Worm (Caenorhabditis elegans) whole organism, L1 larva: ENCODE data around the gene gld-3.

Experiments used
- C04F5.9 ChIP-seq: sonication (generic microtip); optimal IDR thresholded peaks from 2 replicates; lab custom pipeline; 2016; ENCODE audit warnings: missing genetic modification characterization, missing compliant biosample characterization
- C16A3.4 ChIP-seq: fragments of 150-350 bp; optimal IDR thresholded peaks from 2 replicates; lab custom pipeline; 2014; ENCODE audit warnings: missing biosample characterization, missing genetic modification characterization
- F16B12.6 ChIP-seq: fragments of 150-350 bp; optimal IDR thresholded peaks from 2 replicates; lab custom pipeline; 2014; ENCODE audit warnings: missing biosample characterization, missing genetic modification characterization
- Y116A8C.19 ChIP-seq: sonication (generic microtip); optimal IDR thresholded peaks from 2 replicates; lab custom pipeline; 2016; ENCODE audit warnings: missing compliant biosample characterization, missing genetic modification characterization, borderline replicate concordance
- aly-2 ChIP-seq: fragments of 150-350 bp; optimal IDR thresholded peaks from 2 replicates; lab custom pipeline; 2014; ENCODE audit warnings: missing biosample characterization, missing genetic modification characterization
- ama-1 ChIP-seq: fragments of 150-350 bp; optimal IDR thresholded peaks from 2 replicates; lab custom pipeline; 2014
- ceh-88 ChIP-seq: fragments of 200-800 bp; sonication (Bioruptor generic); IDR thresholded peaks from 2 replicates; pipeline ENCODE4 v1.3.6; 2022; ENCODE audit warnings: missing genetic modification characterization, missing compliant biosample characterization
- dpl-1 ChIP-seq, 3 experiments: fragments of 150-350 bp in 2 of 3; sonication (generic microtip) in 1 of 3; optimal IDR thresholded peaks; 2 replicates each; lab custom pipeline; 2014 to 2017; ENCODE audit warnings: missing biosample characterization in 3 of 3, missing genetic modification characterization in 3 of 3, missing genetic modification reagents in 3 of 3
- dsc-1 ChIP-seq: sonication (generic microtip); optimal IDR thresholded peaks from 2 replicates; lab custom pipeline; 2016; ENCODE audit warnings: mild to moderate bottlenecking, missing genetic modification characterization, missing compliant biosample characterization
- efl-1 ChIP-seq, 4 experiments: fragments of 150-350 bp; optimal IDR thresholded peaks in 3 of 4; peaks in 1 of 4; 1 replicate in 1 of 4; 2 replicates in 3 of 4; lab custom pipeline; 2014; ENCODE audit warnings: missing biosample characterization in 2 of 4, missing genetic modification characterization in 2 of 4, missing genetic modification reagents in 2 of 4
- egl-13 ChIP-seq: sonication (generic microtip); optimal IDR thresholded peaks from 2 replicates; lab custom pipeline; 2016; ENCODE audit warnings: missing genotype, missing genetic modification reagents, missing genetic modification characterization, missing compliant biosample characterization
- egl-27 ChIP-seq, 2 experiments: fragments of 150-350 bp in 1 of 2; sonication (generic microtip); optimal IDR thresholded peaks; 3 replicates each; lab custom pipeline; 2017 to 2018; ENCODE audit warnings: missing biosample characterization in 2 of 2, missing genetic modification characterization in 2 of 2, missing genetic modification reagents in 2 of 2
- elt-2 ChIP-seq: sonication (generic microtip); optimal IDR thresholded peaks from 2 replicates; lab custom pipeline; 2016; ENCODE audit warnings: missing genetic modification characterization, mild to moderate bottlenecking, inconsistent platforms, missing compliant biosample characterization, missing genetic modification reagents
- ets-5 ChIP-seq: fragments of 200-800 bp; sonication (Bioruptor generic); IDR thresholded peaks from 2 replicates; pipeline ENCODE4 v1.3.6; 2022; ENCODE audit warnings: missing genetic modification characterization, missing compliant biosample characterization
- fkh-8 ChIP-seq: sonication (generic microtip); optimal IDR thresholded peaks from 2 replicates; lab custom pipeline; 2016; ENCODE audit warnings: mild to moderate bottlenecking, missing genetic modification characterization, missing compliant biosample characterization
- fos-1 ChIP-seq: fragments of 150-350 bp; optimal IDR thresholded peaks from 2 replicates; lab custom pipeline; 2014; ENCODE audit warnings: missing biosample characterization, missing genetic modification characterization
- hlh-4 ChIP-seq: sonication (generic microtip); optimal IDR thresholded peaks from 2 replicates; lab custom pipeline; 2016; ENCODE audit warnings: mild to moderate bottlenecking, missing genetic modification characterization, missing compliant biosample characterization
- hpl-2 ChIP-seq: fragments of 150-350 bp; optimal IDR thresholded peaks from 2 replicates; lab custom pipeline; 2014; ENCODE audit warnings: missing biosample characterization, missing genetic modification reagents, missing genetic modification characterization
- irx-1 ChIP-seq: sonication (generic microtip); optimal IDR thresholded peaks from 2 replicates; lab custom pipeline; 2016; ENCODE audit warnings: missing genetic modification characterization, missing compliant biosample characterization
- isw-1 ChIP-seq: fragments of 200-800 bp; sonication (Bioruptor generic); IDR thresholded peaks from 2 replicates; pipeline ENCODE4 v1.3.6; 2022; ENCODE audit warnings: missing genetic modification characterization, missing compliant biosample characterization
- jun-1 ChIP-seq: fragments of 150-350 bp; optimal IDR thresholded peaks from 2 replicates; lab custom pipeline; 2014; ENCODE audit warnings: missing biosample characterization, missing genetic modification reagents, missing genetic modification characterization
- lin-14 ChIP-seq: fragments of 200-800 bp; sonication (Bioruptor generic); optimal IDR thresholded peaks from 2 replicates; lab custom pipeline; 2018; ENCODE audit warnings: mild to moderate bottlenecking, missing genetic modification characterization, moderate library complexity, missing compliant biosample characterization
- lin-15B ChIP-seq: fragments of 150-350 bp; sonication (generic microtip); optimal IDR thresholded peaks from 3 replicates; lab custom pipeline; 2014; ENCODE audit warnings: missing biosample characterization, missing genetic modification characterization
- lin-35 ChIP-seq, 2 experiments: fragments of 150-350 bp; optimal IDR thresholded peaks; 2 replicates each; lab custom pipeline; 2014; ENCODE audit warnings: missing biosample characterization in 2 of 2, missing genetic modification characterization in 2 of 2, missing genetic modification reagents in 2 of 2
- lsy-2 ChIP-seq, 2 experiments: fragments of 150-350 bp; optimal IDR thresholded peaks; 2 replicates each; lab custom pipeline; 2014; ENCODE audit warnings: missing biosample characterization in 2 of 2, missing genetic modification characterization in 2 of 2
- mab-9 ChIP-seq: fragments of 200-800 bp; sonication (Bioruptor generic); IDR thresholded peaks from 2 replicates; pipeline ENCODE4 v1.3.6; 2022; ENCODE audit warnings: missing genetic modification reagents, missing genetic modification characterization, missing compliant biosample characterization
- mep-1 ChIP-seq: fragments of 150-350 bp; optimal IDR thresholded peaks from 2 replicates; lab custom pipeline; 2014; ENCODE audit warnings: missing biosample characterization, missing genetic modification characterization
- nhr-12 ChIP-seq: sonication (generic microtip); optimal IDR thresholded peaks from 2 replicates; lab custom pipeline; 2017; ENCODE audit warnings: missing biosample characterization, missing genetic modification characterization
- nhr-19 ChIP-seq: fragments of 200-800 bp; sonication (Bioruptor generic); conservative IDR thresholded peaks from 2 replicates; pipeline ENCODE4 v1.3.6; 2022; ENCODE audit warnings: missing genetic modification characterization, missing compliant biosample characterization
- nhr-20 ChIP-seq: sonication (generic microtip); optimal IDR thresholded peaks from 2 replicates; lab custom pipeline; 2016; ENCODE audit warnings: mild to moderate bottlenecking, missing genetic modification characterization, missing compliant biosample characterization
- nhr-237 ChIP-seq: fragments of 150-350 bp; optimal IDR thresholded peaks from 2 replicates; lab custom pipeline; 2014; ENCODE audit warnings: missing biosample characterization, missing genetic modification characterization
- nhr-28 ChIP-seq: fragments of 150-350 bp; optimal IDR thresholded peaks from 2 replicates; lab custom pipeline; 2014; ENCODE audit warnings: missing biosample characterization, missing genetic modification characterization
- nhr-47 ChIP-seq: sonication (generic microtip); optimal IDR thresholded peaks from 2 replicates; lab custom pipeline; 2016; ENCODE audit warnings: mild to moderate bottlenecking, missing genetic modification characterization, moderate library complexity, missing compliant biosample characterization
- nhr-71 ChIP-seq: sonication (generic microtip); optimal IDR thresholded peaks from 2 replicates; lab custom pipeline; 2016; ENCODE audit warnings: mild to moderate bottlenecking, missing genetic modification characterization, moderate library complexity, missing compliant biosample characterization
- nhr-84 ChIP-seq: sonication (generic microtip); optimal IDR thresholded peaks from 2 replicates; lab custom pipeline; 2017; ENCODE audit warnings: missing biosample characterization, missing genetic modification characterization
- nhr-85 ChIP-seq: sonication (generic microtip); peaks from one replicate; lab custom pipeline; 2016; ENCODE audit warnings: missing genetic modification characterization, inconsistent platforms, missing compliant biosample characterization
- nhr-90 ChIP-seq: sonication (generic microtip); optimal IDR thresholded peaks from 2 replicates; lab custom pipeline; 2016; ENCODE audit warnings: mild to moderate bottlenecking, missing genetic modification characterization, missing compliant biosample characterization; ENCODE audit not compliant: poor library complexity
- pag-3 ChIP-seq: sonication (generic microtip); optimal IDR thresholded peaks from 2 replicates; lab custom pipeline; 2017; ENCODE audit warnings: missing genetic modification characterization, mild to moderate bottlenecking, missing compliant biosample characterization, antibody characterized with exemption, borderline replicate concordance; ENCODE audit not compliant: insufficient read depth
- snpc-4 ChIP-seq: fragments of 150-350 bp; optimal IDR thresholded peaks from 2 replicates; lab custom pipeline; 2014; ENCODE audit warnings: missing biosample characterization, missing genetic modification characterization
- snu-23 ChIP-seq: sonication (generic microtip); optimal IDR thresholded peaks from 2 replicates; lab custom pipeline; 2016; ENCODE audit warnings: missing genetic modification characterization, missing compliant biosample characterization
- sup-37 ChIP-seq: fragments of 200-800 bp; sonication (Bioruptor generic); optimal IDR thresholded peaks from 2 replicates; lab custom pipeline; 2018; ENCODE audit warnings: mild to moderate bottlenecking, missing genetic modification characterization, missing compliant biosample characterization
- swsn-7 ChIP-seq: sonication (generic microtip); optimal IDR thresholded peaks from 2 replicates; lab custom pipeline; 2016; ENCODE audit warnings: missing genetic modification characterization, missing compliant biosample characterization
- unc-130 ChIP-seq: fragments of 150-350 bp; optimal IDR thresholded peaks from 2 replicates; lab custom pipeline; 2017; ENCODE audit warnings: missing biosample characterization, missing genetic modification characterization, inconsistent platforms
- unc-30 ChIP-seq: sonication (generic microtip); optimal IDR thresholded peaks from 2 replicates; lab custom pipeline; 2017; ENCODE audit warnings: missing biosample characterization, missing genetic modification characterization
- xbp-1 ChIP-seq: sonication (generic microtip); optimal IDR thresholded peaks from 2 replicates; lab custom pipeline; 2016; ENCODE audit warnings: missing genetic modification characterization, missing compliant biosample characterization
- zag-1 ChIP-seq: fragments of 150-350 bp; optimal IDR thresholded peaks from 2 replicates; lab custom pipeline; 2014; ENCODE audit warnings: missing biosample characterization, missing genetic modification characterization
- zip-4 ChIP-seq: fragments of 200-800 bp; sonication (Bioruptor generic); optimal IDR thresholded peaks from 2 replicates; lab custom pipeline; 2018; ENCODE audit warnings: mild to moderate bottlenecking, missing genetic modification characterization, moderate library complexity, missing compliant biosample characterization

Gene gld-3

DNA sequence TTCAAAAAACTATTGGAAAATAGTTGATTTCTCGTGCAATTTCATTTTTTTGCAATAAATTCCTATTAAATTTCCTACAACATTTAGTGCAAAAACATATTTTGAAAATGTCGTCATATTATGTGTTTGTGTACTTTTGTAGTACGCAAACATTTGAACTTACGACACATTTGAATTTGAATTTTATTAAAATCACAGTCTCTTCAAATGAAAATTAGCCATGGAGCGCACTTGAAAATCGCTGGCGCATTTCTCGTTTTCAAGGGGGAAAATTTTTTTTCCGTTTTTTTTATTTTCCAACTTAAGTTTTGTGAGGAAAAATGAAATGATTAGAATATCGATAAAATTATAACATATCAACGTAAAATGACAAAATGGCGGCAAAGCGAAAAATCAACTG, 15.1 kb downstream of the gld-3 start:
- TF ChIP-seq isw-1 (no peak), nhr-237 (tag; lab: Kevin White, UChicago) (no peak), C04F5.9 (tag; lab: Kevin White, UChicago) (no peak), elt-2 (tag; lab: Kevin White, UChicago) (no peak), swsn-7 (tag; lab: Kevin White, UChicago) (peak; percentile 23), nhr-85 (peak; percentile 67), nhr-20 (tag; lab: Kevin White, UChicago) (peak; percentile 56), hpl-2 (GFP tag; lab: Kevin White, UChicago) (peak; percentile 82), xbp-1 (tag; lab: Kevin White, UChicago) (peak; percentile 19), irx-1 (peak; percentile 11), lsy-2 (tag; optimal IDR thresholded peaks at IDR 0.05; lab: Kevin White, UChicago) (peak; percentile 75 to 86), nhr-19 (GFP tag; lab: Robert Waterston, UW) (peak; percentile 30; the same call in 1 of the 2 replicates), ets-5 (GFP tag; lab: Robert Waterston, UW) (no peak), efl-1 (optimal IDR thresholded peaks at IDR 0.05; lab: Kevin White, UChicago) (peak; percentile 74 to 93), efl-1 (GFP tag; optimal IDR thresholded peaks at IDR 0.05 in 1 of 2; lab: Kevin White, UChicago) (peak; percentile 75 to 93), F16B12.6 (tag; lab: Kevin White, UChicago) (peak; percentile 62), dpl-1 (GFP tag; optimal IDR thresholded peaks at IDR 0.05; lab: Kevin White, UChicago) (peak; percentile 42 to 67 (median 65)), mep-1 (tag; lab: Kevin White, UChicago) (peak; percentile 22), egl-13 (peak; percentile 5), lin-35 (GFP tag; optimal IDR thresholded peaks at IDR 0.05; lab: Kevin White, UChicago) (peak in 1 of 2 experiments; percentile 82), unc-30 (no peak), nhr-47 (peak; percentile 55), lin-15B (tag; lab: Kevin White, UChicago) (peak; percentile 5), snu-23 (GFP tag; lab: Kevin White, UChicago) (peak; percentile 48), snpc-4 (peak; percentile 14), nhr-71 (tag; lab: Kevin White, UChicago) (peak; percentile 63), lin-14 (GFP tag; lab: Kevin White, UChicago) (peak; percentile 50), dsc-1 (tag; lab: Kevin White, UChicago) (peak; percentile 51)

DNA sequence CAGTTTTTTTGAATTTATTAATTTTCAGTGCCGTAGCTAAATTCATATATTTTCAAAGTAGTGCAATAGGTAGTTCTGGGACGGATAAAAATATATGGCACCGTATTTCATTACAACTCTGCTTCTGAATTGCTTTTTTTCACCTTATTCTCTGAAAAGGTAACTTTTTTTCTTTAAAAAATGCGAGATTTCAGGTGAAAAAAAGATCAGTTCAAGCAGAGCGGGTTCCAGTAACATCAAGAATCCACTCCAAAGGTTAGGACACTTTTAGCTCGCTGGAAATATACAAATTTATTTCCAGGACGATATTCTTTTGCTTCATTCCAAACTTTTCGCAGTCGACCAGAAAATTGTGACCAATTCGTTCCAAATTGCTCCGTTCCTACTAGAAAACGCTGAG, 15.7 kb downstream of the gld-3 start, which contains the start of gene T07F8.1:
Gene T07F8.1, plus strand, starts transcription at position 301 of the 400 bp plus-strand sequence.
- TF ChIP-seq C16A3.4 (tag; lab: Kevin White, UChicago) (no peak), zag-1 (no peak), Y116A8C.19 (tag; lab: Kevin White, UChicago) (no peak), fos-1 (tag; lab: Kevin White, UChicago) (no peak), ceh-88 (GFP tag; lab: Robert Waterston, UW) (no peak), C04F5.9 (tag; lab: Kevin White, UChicago) (no peak), nhr-20 (tag; lab: Kevin White, UChicago) (no peak), isw-1 (no peak), ama-1 (no peak)

DNA sequence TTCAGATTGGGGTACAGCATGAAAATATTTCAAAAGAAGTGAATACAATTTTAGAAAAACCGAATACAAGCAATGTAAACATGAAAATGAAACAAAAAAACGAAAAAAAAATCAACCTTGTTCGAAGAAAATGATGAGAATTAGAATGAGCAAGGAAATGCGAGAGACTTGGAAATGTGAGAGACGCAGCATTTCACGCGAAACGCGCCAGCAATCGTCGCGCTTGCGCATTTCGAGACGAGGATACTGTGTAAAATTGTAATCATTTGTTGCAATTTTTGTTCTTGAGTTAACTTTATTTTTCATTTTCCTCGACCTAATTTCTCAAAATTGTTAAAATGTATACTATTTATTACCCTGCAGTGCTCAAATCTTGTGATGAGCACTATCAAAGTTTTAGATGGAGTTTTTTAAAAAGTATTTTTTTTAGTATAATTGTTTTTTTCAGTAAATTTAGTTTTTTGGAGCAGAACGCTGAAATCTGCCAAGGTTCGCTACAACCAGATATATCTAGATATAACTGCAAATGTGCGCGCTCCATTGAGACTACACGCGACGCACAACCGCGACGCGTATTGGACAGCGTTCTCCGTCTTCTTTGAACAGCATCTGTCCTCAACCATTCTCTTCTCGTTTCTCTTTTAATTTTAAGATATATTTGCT, 19.7 kb downstream of the gld-3 start, which contains the start of gene fust-1:
Gene fust-1, plus strand, starts transcription at position 613 of the 663 bp plus-strand sequence.
- TF ChIP-seq swsn-7 (tag; lab: Kevin White, UChicago) (peak; percentile 98), egl-27 (tag; optimal IDR thresholded peaks at IDR 0.05; lab: Kevin White, UChicago) (peak in 1 of 2 experiments; percentile 24), mab-9 (peak; percentile 94), lin-14 (GFP tag; lab: Kevin White, UChicago) (peak; percentile 97), nhr-85 (peak; percentile 99), aly-2 (peak; percentile 94), unc-130 (tag; lab: Kevin White, UChicago) (peak; percentile 98), nhr-90 (peak; percentile 97), lsy-2 (tag; optimal IDR thresholded peaks at IDR 0.05; lab: Kevin White, UChicago) (peak; percentile 97), fkh-8 (tag; lab: Kevin White, UChicago) (peak; percentile 94), nhr-28 (tag; lab: Kevin White, UChicago) (peak; percentile 4), hlh-4 (tag; lab: Kevin White, UChicago) (no peak), nhr-12 (tag; lab: Kevin White, UChicago) (no peak), zip-4 (GFP tag; lab: Kevin White, UChicago) (peak; percentile 88), sup-37 (GFP tag; lab: Kevin White, UChicago) (peak; percentile 90), elt-2 (tag; lab: Kevin White, UChicago) (peak; percentile 93), C04F5.9 (tag; lab: Kevin White, UChicago) (peak; percentile 93), dsc-1 (tag; lab: Kevin White, UChicago) (peak; percentile 98), jun-1 (tag; lab: Kevin White, UChicago) (peak; percentile 96), pag-3 (peak; percentile 75), nhr-19 (GFP tag; lab: Robert Waterston, UW) (peak; percentile 97), nhr-84 (tag; lab: Kevin White, UChicago) (no peak), hpl-2 (GFP tag; lab: Kevin White, UChicago) (peak; percentile 86)
